Worm (Caenorhabditis elegans) whole organism, L1 larva: ENCODE results near the gene rsr-2.

Experiments used
- efl-3 ChIP-seq: fragments of 200-800 bp; sonication (Bioruptor generic); optimal IDR thresholded peaks from 2 replicates; lab custom pipeline; 2018; ENCODE audit warnings: mild to moderate bottlenecking, missing genetic modification characterization, missing compliant biosample characterization
- egl-27 ChIP-seq, 2 experiments: fragments of 150-350 bp in 1 of 2; sonication (generic microtip); optimal IDR thresholded peaks; 3 replicates each; lab custom pipeline; 2017 to 2018; ENCODE audit warnings: missing biosample characterization in 2 of 2, missing genetic modification characterization in 2 of 2, missing genetic modification reagents in 2 of 2
- fkh-8 ChIP-seq: sonication (generic microtip); optimal IDR thresholded peaks from 2 replicates; lab custom pipeline; 2016; ENCODE audit warnings: mild to moderate bottlenecking, missing genetic modification characterization, missing compliant biosample characterization
- hpl-2 ChIP-seq: fragments of 150-350 bp; optimal IDR thresholded peaks from 2 replicates; lab custom pipeline; 2014; ENCODE audit warnings: missing biosample characterization, missing genetic modification reagents, missing genetic modification characterization
- lin-39 ChIP-seq: fragments of 150-350 bp; optimal IDR thresholded peaks from 2 replicates; lab custom pipeline; 2014; ENCODE audit warnings: missing biosample characterization, missing genetic modification reagents, missing genetic modification characterization
- mdl-1 ChIP-seq, 2 experiments: fragments of 150-350 bp; optimal IDR thresholded peaks; 2 replicates each; lab custom pipeline; 2014 to 2017; ENCODE audit warnings: missing biosample characterization in 2 of 2, missing genetic modification characterization in 2 of 2, inconsistent platforms in 1 of 2
- mep-1 ChIP-seq: fragments of 150-350 bp; optimal IDR thresholded peaks from 2 replicates; lab custom pipeline; 2014; ENCODE audit warnings: missing biosample characterization, missing genetic modification characterization
- nhr-19 ChIP-seq: fragments of 200-800 bp; sonication (Bioruptor generic); conservative IDR thresholded peaks from 2 replicates; pipeline ENCODE4 v1.3.6; 2022; ENCODE audit warnings: missing genetic modification characterization, missing compliant biosample characterization
- rnt-1 ChIP-seq: sonication (generic microtip); optimal IDR thresholded peaks from 2 replicates; lab custom pipeline; 2016; ENCODE audit warnings: mild to moderate bottlenecking, missing genetic modification characterization, moderate library complexity, missing compliant biosample characterization
- snpc-4 ChIP-seq: fragments of 150-350 bp; optimal IDR thresholded peaks from 2 replicates; lab custom pipeline; 2014; ENCODE audit warnings: missing biosample characterization, missing genetic modification characterization
- unc-62 ChIP-seq: fragments of 150-350 bp; optimal IDR thresholded peaks from 2 replicates; lab custom pipeline; 2014; ENCODE audit warnings: missing biosample characterization, missing genetic modification reagents, missing genetic modification characterization

DNA sequence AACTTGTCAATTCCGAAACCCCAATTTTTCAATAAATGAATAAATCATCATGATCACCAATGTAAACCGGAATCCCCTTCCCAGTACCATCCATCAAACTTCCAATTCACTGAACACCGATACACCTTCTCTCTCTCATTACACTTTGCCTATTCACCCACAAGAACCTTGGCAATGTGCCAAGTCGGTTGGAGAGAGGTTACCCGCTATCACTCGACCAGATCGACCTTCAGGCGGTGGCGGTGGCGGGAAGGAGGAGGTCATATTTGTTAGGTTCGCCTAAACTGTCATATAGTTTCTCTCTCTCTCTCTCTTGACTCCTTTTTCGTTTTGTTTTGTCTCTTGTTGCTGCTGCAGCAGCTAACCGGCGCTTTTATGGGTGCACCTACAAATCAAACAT is 37.4 kb downstream of the rsr-2 start:
- TF ChIP-seq fkh-8 (tag; lab: Kevin White, UChicago) (no peak), unc-62 (GFP tag; lab: Kevin White, UChicago) (no peak), mdl-1 (tag; optimal IDR thresholded peaks at IDR 0.05; lab: Kevin White, UChicago) (no peak), rnt-1 (no peak), egl-27 (tag; optimal IDR thresholded peaks at IDR 0.05; lab: Kevin White, UChicago) (peak in 1 of 2 experiments; percentile 20), efl-3 (GFP tag; lab: Kevin White, UChicago) (no peak), lin-39 (tag; lab: Kevin White, UChicago) (no peak), hpl-2 (GFP tag; lab: Kevin White, UChicago) (no peak), nhr-19 (GFP tag; lab: Robert Waterston, UW) (no peak), mep-1 (peak; percentile 3), snpc-4 (tag; lab: Kevin White, UChicago) (no peak)
